Worm (Caenorhabditis elegans) whole organism, L4/young adult: ENCODE results near the gene rod-1.

Experiments used
- W03F9.2 ChIP-seq: fragments of 150-350 bp; optimal IDR thresholded peaks from 2 replicates; lab custom pipeline; 2014; ENCODE audit warnings: missing biosample characterization, missing genetic modification characterization
- dao-5 ChIP-seq: sonication (generic microtip); optimal IDR thresholded peaks from 2 replicates; lab custom pipeline; 2016; ENCODE audit warnings: missing genotype, missing genetic modification characterization, moderate library complexity, missing compliant biosample characterization
- him-1 ChIP-seq: sonication (generic microtip); optimal IDR thresholded peaks from 2 replicates; lab custom pipeline; 2016; ENCODE audit warnings: missing genotype, missing genetic modification reagents, missing genetic modification characterization, missing compliant biosample characterization

rod-1 gene

ce11 chrIV:7499302-7499701 is 21.1 kb downstream of the rod-1 start:
- TF ChIP-seq dao-5 (tag; lab: Kevin White, UChicago) (no peak), him-1 (tag; lab: Kevin White, UChicago) (no peak), W03F9.2 (tag; lab: Kevin White, UChicago) (no peak)

- TF ChIP-seq him-1 (tag; lab: Kevin White, UChicago) = no peak
- no peak for TF ChIP-seq W03F9.2 (tag; lab: Kevin White, UChicago)
- no peak for TF ChIP-seq dao-5 (tag; lab: Kevin White, UChicago)
Measured at ce11 chrIV:7500924-7501323, 22.7 kb downstream of the rod-1 start.

ce11 chrIV:7501337-7501736 is 23.1 kb downstream of the rod-1 start, which contains the start of gene F55G1.15:
TSS of gene F55G1.15 (minus strand) at chrIV:7501437.
- no peak for TF ChIP-seq W03F9.2 (tag; lab: Kevin White, UChicago)
- no peak for TF ChIP-seq him-1 (tag; lab: Kevin White, UChicago)
- no peak for TF ChIP-seq dao-5 (tag; lab: Kevin White, UChicago)

- TF ChIP-seq dao-5 (tag; lab: Kevin White, UChicago) (no peak), W03F9.2 (tag; lab: Kevin White, UChicago) (no peak), him-1 (tag; lab: Kevin White, UChicago) (no peak)
Measured at ce11 chrIV:7503322-7503721, 25.1 kb downstream of the rod-1 start, which contains the start of gene glt-6. TSS of gene glt-6 (plus strand) at chrIV:7503622.

- TF ChIP-seq W03F9.2 (tag; lab: Kevin White, UChicago) (no peak), him-1 (tag; lab: Kevin White, UChicago) (no peak), dao-5 (tag; lab: Kevin White, UChicago) (no peak)
Measured at ce11 chrIV:7505866-7506488, 27.7 kb downstream of the rod-1 start.

- no peak for TF ChIP-seq him-1 (tag; lab: Kevin White, UChicago)
- no peak for TF ChIP-seq W03F9.2 (tag; lab: Kevin White, UChicago)
- TF ChIP-seq dao-5 (tag; lab: Kevin White, UChicago) = no peak
Measured at ce11 chrIV:7506711-7507110, 28.5 kb downstream of the rod-1 start.

ce11 chrIV:7507305-7507704 is 29.1 kb downstream of the rod-1 start:
- TF ChIP-seq W03F9.2 (tag; lab: Kevin White, UChicago) (no peak), him-1 (tag; lab: Kevin White, UChicago) (no peak), dao-5 (tag; lab: Kevin White, UChicago) (no peak)

- TF ChIP-seq dao-5 (tag; lab: Kevin White, UChicago) (no peak), W03F9.2 (tag; lab: Kevin White, UChicago) (no peak), him-1 (tag; lab: Kevin White, UChicago) (no peak)
Measured at ce11 chrIV:7507841-7508509, 29.7 kb downstream of the rod-1 start, which contains the start of the genes vdac-1 and R05G6.5. TSS of gene vdac-1 (minus strand) at chrIV:7507891. TSS of gene R05G6.5 (plus strand) at chrIV:7508367.

- TF ChIP-seq W03F9.2 (tag; lab: Kevin White, UChicago) = no peak
- no peak for TF ChIP-seq dao-5 (tag; lab: Kevin White, UChicago)
- no peak for TF ChIP-seq him-1 (tag; lab: Kevin White, UChicago)
Measured at ce11 chrIV:7508850-7509249, 30.6 kb downstream of the rod-1 start.

ce11 chrIV:7510829-7511228 is 32.6 kb downstream of the rod-1 start:
- no peak for TF ChIP-seq dao-5 (tag; lab: Kevin White, UChicago)
- no peak for TF ChIP-seq him-1 (tag; lab: Kevin White, UChicago)
- no peak for TF ChIP-seq W03F9.2 (tag; lab: Kevin White, UChicago)

- TF ChIP-seq dao-5 (tag; lab: Kevin White, UChicago) = no peak
- TF ChIP-seq W03F9.2 (tag; lab: Kevin White, UChicago) = no peak
- no peak for TF ChIP-seq him-1 (tag; lab: Kevin White, UChicago)
Measured at ce11 chrIV:7512617-7513233, 34.5 kb downstream of the rod-1 start, which contains the start of the genes plc-4 and R05G6.4. TSS of gene plc-4 (minus strand) at chrIV:7512667. TSS of gene R05G6.4 (plus strand) at chrIV:7513233.

ce11 chrIV:7516167-7516566 is 37.9 kb downstream of the rod-1 start, which contains the start of the genes R05G6.9 and R05G6.3:
TSS of gene R05G6.9 (minus strand) at chrIV:7516267.
TSS of gene R05G6.3 (plus strand) at chrIV:7516552.
- no peak for TF ChIP-seq W03F9.2 (tag; lab: Kevin White, UChicago)
- TF ChIP-seq dao-5 (tag; lab: Kevin White, UChicago) = no peak
- no peak for TF ChIP-seq him-1 (tag; lab: Kevin White, UChicago)

ce11 chrIV:7520258-7520657 is 42.0 kb downstream of the rod-1 start:
- TF ChIP-seq him-1 (tag; lab: Kevin White, UChicago) (no peak), W03F9.2 (tag; lab: Kevin White, UChicago) (no peak), dao-5 (tag; lab: Kevin White, UChicago) (no peak)
